Fruit fly (Drosophila melanogaster) whole organism, embryonic: Measurements from ENCODE around the gene Lmpt.
A peak's percentile ranks its signal among the peaks of the same experiment; 100 is the strongest.

Experiments
- Atf-2 ChIP-seq: fragments of 200-800 bp; sonication (Bioruptor generic); optimal IDR thresholded peaks from 2 replicates; lab custom pipeline; 2016; ENCODE audit warnings: missing biosample characterization, missing genetic modification characterization
- Bteb2 ChIP-seq: fragments of 200-800 bp; sonication (Bioruptor generic); optimal IDR thresholded peaks from 2 replicates; lab custom pipeline; 2016; ENCODE audit warnings: missing biosample characterization, missing genetic modification characterization
- CG1233 ChIP-seq: fragments of 200-800 bp; sonication (Bioruptor generic); optimal IDR thresholded peaks from 4 replicates; lab custom pipeline; 2018; ENCODE audit warnings: missing biosample characterization, mild to moderate bottlenecking, missing genetic modification characterization
- CG12769 ChIP-seq: fragments of 200-800 bp; sonication (Bioruptor generic); optimal IDR thresholded peaks from 2 replicates; lab custom pipeline; 2019; ENCODE audit warnings: missing biosample characterization, mild to moderate bottlenecking, missing genetic modification characterization, moderate library complexity
- CG15011 ChIP-seq: fragments of 200-800 bp; sonication (Bioruptor generic); optimal IDR thresholded peaks from 3 replicates; lab custom pipeline; 2018; ENCODE audit warnings: missing biosample characterization, mild to moderate bottlenecking, missing genetic modification characterization
- CG15696 ChIP-seq: fragments of 200-800 bp; sonication (Bioruptor generic); optimal IDR thresholded peaks from 2 replicates; lab custom pipeline; 2019; ENCODE audit warnings: missing biosample characterization, mild to moderate bottlenecking, missing genetic modification characterization, moderate library complexity
- CG1603 ChIP-seq: fragments of 200-800 bp; sonication (Bioruptor generic); optimal IDR thresholded peaks from 2 replicates; lab custom pipeline; 2019; ENCODE audit warnings: missing biosample characterization, mild to moderate bottlenecking, missing genetic modification characterization, moderate library complexity
- CG2875 ChIP-seq: fragments of 200-800 bp; sonication (Bioruptor generic); optimal IDR thresholded peaks from 2 replicates; lab custom pipeline; 2017; ENCODE audit warnings: missing biosample characterization, mild to moderate bottlenecking, missing genetic modification characterization, missing genetic modification reagents
- CG3065 ChIP-seq: fragments of 200-800 bp; sonication (Bioruptor generic); optimal IDR thresholded peaks from 2 replicates; lab custom pipeline; 2016; ENCODE audit warnings: missing biosample characterization, missing genetic modification characterization
- CG31388 ChIP-seq: fragments of 200-800 bp; sonication (Bioruptor generic); optimal IDR thresholded peaks from 2 replicates; lab custom pipeline; 2016; ENCODE audit warnings: missing biosample characterization, missing genetic modification characterization
- CG32767 ChIP-seq: fragments of 200-800 bp; sonication (Bioruptor generic); IDR thresholded peaks from 2 replicates; pipeline ENCODE4 v1.3.6; 2022; ENCODE audit warnings: missing biosample characterization, missing genetic modification characterization
- CG4820 ChIP-seq: fragments of 200-800 bp; sonication (Bioruptor generic); optimal IDR thresholded peaks from 3 replicates; lab custom pipeline; 2016; ENCODE audit warnings: missing biosample characterization, missing genetic modification characterization
- CG4854 ChIP-seq: fragments of 200-800 bp; sonication (Bioruptor generic); optimal IDR thresholded peaks from 2 replicates; lab custom pipeline; 2016; ENCODE audit warnings: missing biosample characterization, missing genetic modification characterization, inconsistent platforms
- CG6654 ChIP-seq: fragments of 200-800 bp; sonication (Bioruptor generic); optimal IDR thresholded peaks from 2 replicates; lab custom pipeline; 2017; ENCODE audit warnings: missing biosample characterization, mild to moderate bottlenecking, missing genetic modification characterization
- CG7271 ChIP-seq: fragments of 200-800 bp; sonication (Bioruptor generic); optimal IDR thresholded peaks from 2 replicates; lab custom pipeline; 2018; ENCODE audit warnings: missing biosample characterization, mild to moderate bottlenecking, missing genetic modification characterization, moderate library complexity
- CG9876 ChIP-seq: fragments of 200-800 bp; sonication (Bioruptor generic); optimal IDR thresholded peaks from 2 replicates; lab custom pipeline; 2016; ENCODE audit warnings: missing biosample characterization, missing genetic modification characterization
- CTCF ChIP-seq: fragments of 200-800 bp; sonication (Bioruptor generic); optimal IDR thresholded peaks from 2 replicates; lab custom pipeline; 2017; ENCODE audit warnings: missing biosample characterization, mild to moderate bottlenecking, missing genetic modification characterization, moderate library complexity
- CoRest ChIP-seq: fragments of 200-800 bp; sonication (Bioruptor generic); optimal IDR thresholded peaks from 3 replicates; lab custom pipeline; 2018; ENCODE audit warnings: missing biosample characterization, mild to moderate bottlenecking, missing genetic modification characterization, moderate library complexity
- D19A ChIP-seq: fragments of 200-800 bp; optimal IDR thresholded peaks from 3 replicates; lab custom pipeline; 2019; ENCODE audit warnings: missing biosample characterization, mild to moderate bottlenecking, missing genetic modification characterization, moderate library complexity
- Dek ChIP-seq: fragments of 200-800 bp; sonication (Bioruptor generic); optimal IDR thresholded peaks from 3 replicates; lab custom pipeline; 2019; ENCODE audit warnings: missing biosample characterization, mild to moderate bottlenecking, missing genetic modification characterization, moderate library complexity
- Dll ChIP-seq: fragments of 200-800 bp; sonication (Bioruptor generic); IDR thresholded peaks from 4 replicates; pipeline ENCODE4 v1.3.6; 2022; ENCODE audit warnings: missing biosample characterization, missing genetic modification characterization; ENCODE audit not compliant: partially characterized antibody
- H15 ChIP-seq: fragments of 200-800 bp; sonication (Bioruptor generic); IDR thresholded peaks from 3 replicates; pipeline ENCODE4 v1.3.6; 2022; ENCODE audit warnings: missing biosample characterization, missing genetic modification characterization
- Hr78 ChIP-seq, 2 experiments: fragments of 200-800 bp in 1 of 2; fragments of >200 bp in 1 of 2; sonication (Bioruptor generic) in 1 of 2; optimal IDR thresholded peaks; 2 replicates each; lab custom pipeline; 2017 to 2019; ENCODE audit warnings: missing biosample characterization in 2 of 2, missing genetic modification characterization in 2 of 2, mild to moderate bottlenecking in 1 of 2, moderate library complexity in 1 of 2
- Hsf ChIP-seq: fragments of 200-800 bp; sonication (Bioruptor generic); optimal IDR thresholded peaks from 3 replicates; lab custom pipeline; 2016; ENCODE audit warnings: missing biosample characterization, missing genetic modification characterization
- Meics ChIP-seq: fragments of 200-800 bp; sonication (Bioruptor generic); optimal IDR thresholded peaks from 2 replicates; lab custom pipeline; 2017; ENCODE audit warnings: missing biosample characterization, mild to moderate bottlenecking, missing genetic modification characterization
- Mes4 ChIP-seq: fragments of 200-800 bp; sonication (Bioruptor generic); optimal IDR thresholded peaks from 2 replicates; lab custom pipeline; 2016; ENCODE audit warnings: missing biosample characterization, missing genetic modification characterization
- Myb ChIP-seq: fragments of 200-800 bp; sonication (Bioruptor generic); optimal IDR thresholded peaks from 2 replicates; lab custom pipeline; 2016; ENCODE audit warnings: missing biosample characterization, missing genetic modification characterization
- Nf-YB ChIP-seq: fragments of 200-800 bp; sonication (Bioruptor generic); optimal IDR thresholded peaks from 3 replicates; lab custom pipeline; 2019; ENCODE audit warnings: missing biosample characterization, mild to moderate bottlenecking, missing genetic modification characterization, moderate library complexity
- Optix ChIP-seq: fragments of 200-800 bp; sonication (Bioruptor generic); IDR thresholded peaks from 3 replicates; pipeline ENCODE4 v1.3.6; 2022; ENCODE audit warnings: missing biosample characterization, missing genetic modification characterization
- Scr ChIP-seq: fragments of 200-800 bp; sonication (Bioruptor generic); IDR thresholded peaks from 2 replicates; pipeline ENCODE4 v1.3.6; 2022; ENCODE audit warnings: missing biosample characterization, missing genetic modification characterization; ENCODE audit not compliant: partially characterized antibody
- Sin3A ChIP-seq: fragments of >200 bp; optimal IDR thresholded peaks from 2 replicates; lab custom pipeline; 2018
- Sox102F ChIP-seq: fragments of 200-800 bp; sonication (Bioruptor generic); optimal IDR thresholded peaks from 2 replicates; lab custom pipeline; 2018; ENCODE audit warnings: missing biosample characterization, mild to moderate bottlenecking, missing genetic modification characterization, moderate library complexity
- Sry-β ChIP-seq: fragments of 200-800 bp; sonication (Bioruptor generic); optimal IDR thresholded peaks from 2 replicates; lab custom pipeline; 2018; ENCODE audit warnings: missing biosample characterization, mild to moderate bottlenecking, missing genetic modification characterization, moderate library complexity
- ab ChIP-seq: fragments of 200-800 bp; sonication (Bioruptor generic); optimal IDR thresholded peaks from 2 replicates; lab custom pipeline; 2016; ENCODE audit warnings: missing biosample characterization, missing genetic modification characterization
- crol ChIP-seq: fragments of 200-800 bp; sonication (Bioruptor generic); IDR thresholded peaks from 2 replicates; pipeline ENCODE4 v1.3.6; 2022; ENCODE audit warnings: missing biosample characterization, missing genetic modification characterization
- cwo ChIP-seq: fragments of 200-800 bp; sonication (Bioruptor generic); optimal IDR thresholded peaks from 3 replicates; lab custom pipeline; 2017; ENCODE audit warnings: missing biosample characterization, missing genetic modification characterization, mild to moderate bottlenecking, moderate library complexity, missing genetic modification reagents
- emc ChIP-seq: fragments of 200-800 bp; sonication (Bioruptor generic); optimal IDR thresholded peaks from 2 replicates; lab custom pipeline; 2016; ENCODE audit warnings: missing biosample characterization, missing genetic modification characterization
- ham ChIP-seq: fragments of 200-800 bp; sonication (Bioruptor generic); IDR thresholded peaks from 2 replicates; pipeline ENCODE4 v1.3.6; 2022; ENCODE audit warnings: missing biosample characterization, missing genetic modification characterization
- jing ChIP-seq: fragments of 200-800 bp; sonication (Bioruptor generic); optimal IDR thresholded peaks from 2 replicates; lab custom pipeline; 2018; ENCODE audit warnings: missing biosample characterization, mild to moderate bottlenecking, missing genetic modification characterization
- lab ChIP-seq: fragments of 200-800 bp; sonication (Bioruptor generic); optimal IDR thresholded peaks from 3 replicates; lab custom pipeline; 2017; ENCODE audit warnings: missing biosample characterization, missing genetic modification characterization, mild to moderate bottlenecking, moderate library complexity, missing genetic modification reagents
- lola ChIP-seq, 3 experiments: fragments of >200 bp in 2 of 3; fragments of 200-800 bp in 1 of 3; sonication (Bioruptor generic) in 1 of 3; optimal IDR thresholded peaks; 2 replicates each; lab custom pipeline; 2017 to 2019; ENCODE audit warnings: missing biosample characterization in 3 of 3, missing genetic modification characterization in 3 of 3, mild to moderate bottlenecking in 1 of 3, moderate library complexity in 1 of 3
- nau ChIP-seq: fragments of 200-800 bp; sonication (Bioruptor generic); optimal IDR thresholded peaks from 3 replicates; lab custom pipeline; 2017; ENCODE audit warnings: missing biosample characterization, mild to moderate bottlenecking, missing genetic modification characterization, missing genetic modification reagents
- pho ChIP-seq: fragments of 200-800 bp; sonication (Bioruptor generic); optimal IDR thresholded peaks from 2 replicates; lab custom pipeline; 2016; ENCODE audit warnings: missing biosample characterization, missing genetic modification characterization
- pnt ChIP-seq: fragments of 200-800 bp; sonication (Bioruptor generic); optimal IDR thresholded peaks from 3 replicates; lab custom pipeline; 2016; ENCODE audit warnings: missing biosample characterization, missing genetic modification characterization
- sens ChIP-seq: fragments of 200-800 bp; sonication (Bioruptor generic); peaks from one replicate; lab custom pipeline; 2016; ENCODE audit warnings: missing biosample characterization, missing genetic modification characterization
- sim ChIP-seq: fragments of 200-800 bp; sonication (Bioruptor generic); IDR thresholded peaks from 2 replicates; pipeline ENCODE4 v1.3.6; 2022; ENCODE audit warnings: missing biosample characterization, missing genetic modification characterization
- sima ChIP-seq: fragments of 200-800 bp; sonication (Bioruptor generic); optimal IDR thresholded peaks from 2 replicates; lab custom pipeline; 2016; ENCODE audit warnings: missing biosample characterization, missing genetic modification characterization
- slou ChIP-seq: fragments of 200-800 bp; sonication (Bioruptor generic); optimal IDR thresholded peaks from 3 replicates; lab custom pipeline; 2016; ENCODE audit warnings: missing biosample characterization, missing genetic modification characterization
- sr ChIP-seq: fragments of 200-800 bp; sonication (Bioruptor generic); IDR thresholded peaks from 3 replicates; pipeline ENCODE4 v1.3.6; 2022; ENCODE audit warnings: missing biosample characterization, missing genetic modification characterization
- trem ChIP-seq: fragments of 200-800 bp; optimal IDR thresholded peaks from 3 replicates; lab custom pipeline; 2019; ENCODE audit warnings: missing biosample characterization, mild to moderate bottlenecking, missing genetic modification characterization, moderate library complexity
- tx ChIP-seq: fragments of 200-800 bp; sonication (Bioruptor generic); optimal IDR thresholded peaks from 2 replicates; lab custom pipeline; 2016; ENCODE audit warnings: missing biosample characterization, missing genetic modification characterization
- yki ChIP-seq: fragments of >200 bp; optimal IDR thresholded peaks from 3 replicates; lab custom pipeline; 2018
- zfh1 ChIP-seq: fragments of 200-800 bp; sonication (Bioruptor generic); IDR thresholded peaks from 3 replicates; pipeline ENCODE4 v1.3.6; 2022; ENCODE audit warnings: missing biosample characterization, missing genetic modification characterization

The Lmpt gene

DNA sequence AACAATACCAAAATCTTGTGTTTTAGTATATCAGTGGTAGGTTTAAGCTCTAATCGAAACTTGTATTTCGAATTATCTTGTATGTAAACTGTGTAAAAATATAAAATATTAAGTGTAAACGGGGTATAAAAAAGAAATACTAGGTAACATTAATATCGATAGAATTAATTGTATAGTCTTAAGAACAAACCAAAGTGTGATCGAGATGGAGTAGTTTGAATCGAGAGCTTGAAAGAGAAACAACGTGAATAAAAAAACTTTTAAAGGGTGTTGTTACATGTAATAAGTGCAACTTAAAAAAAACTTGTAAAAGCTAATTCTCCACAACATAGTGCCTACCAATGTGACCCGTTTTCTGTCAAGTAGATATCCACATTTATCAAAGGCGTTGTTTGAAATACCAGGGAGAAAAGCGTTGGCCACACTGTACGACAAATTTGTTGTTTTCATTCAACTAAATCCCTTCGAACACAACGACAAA lies 23.0 kb upstream of the Lmpt start, which contains the start of gene TSG101 (continued):
- TF ChIP-seq zfh1 (no peak), CTCF (GFP tag; lab: Kevin White, UChicago) (peak; percentile 14), trem (tag; lab: Kevin White, UChicago) (peak; percentile 41), Mes4 (GFP tag; lab: Kevin White, UChicago) (no peak), Sox102F (GFP tag; lab: Kevin White, UChicago) (no peak), jing (GFP tag; lab: Kevin White, UChicago) (no peak), Meics (GFP tag; lab: Kevin White, UChicago) (no peak), Hr78 (GFP tag; optimal IDR thresholded peaks at IDR 0.05; lab: Kevin White, UChicago) (no peak), Nf-YB (GFP tag; lab: Kevin White, UChicago) (no peak), Sry-β (no peak), CG7271 (tag; lab: Kevin White, UChicago) (no peak), emc (no peak), ham (GFP tag; lab: Robert Waterston, UW) (no peak), pho (no peak), Sin3A (peak; percentile 19), sr (GFP tag; lab: Robert Waterston, UW) (no peak), Scr (GFP tag; lab: Robert Waterston, UW) (peak; percentile 61), Optix (no peak), lola (GFP tag; optimal IDR thresholded peaks at IDR 0.05; lab: Kevin White, UChicago) (no peak), CG32767 (GFP tag; lab: Robert Waterston, UW) (no peak), D19A (tag; lab: Kevin White, UChicago) (peak; percentile 18), CG4854 (no peak), tx (GFP tag; lab: Kevin White, UChicago) (no peak), CoRest (tag; lab: Kevin White, UChicago) (peak; percentile 66), Dek (peak; percentile 1), CG2875 (GFP tag; lab: Kevin White, UChicago) (no peak), CG3065 (GFP tag; lab: Kevin White, UChicago) (no peak), H15 (no peak), lab (GFP tag; lab: Kevin White, UChicago) (no peak), Atf-2 (GFP tag; lab: Kevin White, UChicago) (no peak), crol (no peak), CG9876 (no peak), yki (no peak), Dll (GFP tag; lab: Robert Waterston, UW) (peak; percentile 42; the same call in 1 of the 4 replicates), CG12769 (no peak), CG6654 (GFP tag; lab: Kevin White, UChicago) (no peak), cwo (GFP tag; lab: Kevin White, UChicago) (no peak), sens (GFP tag; lab: Kevin White, UChicago) (peak; percentile 77), Bteb2 (GFP tag; lab: Kevin White, UChicago) (no peak), pnt (GFP tag; lab: Kevin White, UChicago) (no peak), CG15011 (GFP tag; lab: Kevin White, UChicago) (no peak), CG31388 (GFP tag; lab: Kevin White, UChicago) (no peak), sim (no peak), slou (GFP tag; lab: Kevin White, UChicago) (no peak), Myb (GFP tag; lab: Kevin White, UChicago) (peak; percentile 87), CG1233 (GFP tag; lab: Kevin White, UChicago) (no peak), ab (GFP tag; lab: Kevin White, UChicago) (no peak), sima (GFP tag; lab: Kevin White, UChicago) (no peak), nau (GFP tag; lab: Kevin White, UChicago) (no peak), CG15696 (tag; lab: Kevin White, UChicago) (no peak), CG1603 (tag; lab: Kevin White, UChicago) (no peak), Hsf (GFP tag; lab: Kevin White, UChicago) (no peak), CG4820 (GFP tag; lab: Kevin White, UChicago) (no peak)
